Fruit fly (Drosophila melanogaster) whole organism, embryonic: ENCODE results near the gene CG4000.

Source experiments
- Atf3 ChIP-seq: fragments of 200-800 bp; sonication (Bioruptor generic); optimal IDR thresholded peaks from 3 replicates; lab custom pipeline; 2016; ENCODE audit warnings: missing biosample characterization, missing genetic modification characterization
- Bdp1 ChIP-seq: fragments of 200-800 bp; sonication (Bioruptor generic); optimal IDR thresholded peaks from 3 replicates; lab custom pipeline; 2016; ENCODE audit warnings: missing biosample characterization, missing genetic modification characterization
- Blimp-1 ChIP-seq: fragments of 200-800 bp; sonication (Bioruptor generic); optimal IDR thresholded peaks from 3 replicates; lab custom pipeline; 2018; ENCODE audit warnings: missing biosample characterization, missing genetic modification characterization, mild to moderate bottlenecking, moderate library complexity, missing genetic modification reagents
- CG10462 ChIP-seq: fragments of 200-800 bp; sonication (Bioruptor generic); optimal IDR thresholded peaks from 2 replicates; lab custom pipeline; 2016; ENCODE audit warnings: missing biosample characterization, missing genetic modification characterization
- CG10543 ChIP-seq: fragments of 200-800 bp; sonication (Bioruptor generic); optimal IDR thresholded peaks from 3 replicates; lab custom pipeline; 2017; ENCODE audit warnings: missing biosample characterization, mild to moderate bottlenecking, missing genetic modification characterization, moderate library complexity
- CG11723 ChIP-seq: fragments of 200-800 bp; sonication (Bioruptor generic); optimal IDR thresholded peaks from 2 replicates; lab custom pipeline; 2017; ENCODE audit warnings: missing biosample characterization, mild to moderate bottlenecking, missing genetic modification characterization
- CG12659 ChIP-seq: fragments of 200-800 bp; sonication (Bioruptor generic); optimal IDR thresholded peaks from 3 replicates; lab custom pipeline; 2017; ENCODE audit warnings: mild to moderate bottlenecking, missing biosample characterization, missing genetic modification reagents, missing genetic modification characterization
- CG1647 ChIP-seq: fragments of 200-800 bp; sonication (Bioruptor generic); optimal IDR thresholded peaks from 3 replicates; lab custom pipeline; 2016; ENCODE audit warnings: missing biosample characterization, missing genetic modification characterization
- CG17385 ChIP-seq: fragments of 200-800 bp; sonication (Bioruptor generic); optimal IDR thresholded peaks from 3 replicates; lab custom pipeline; 2018; ENCODE audit warnings: missing biosample characterization, mild to moderate bottlenecking, missing genetic modification characterization
- CG17802 ChIP-seq: fragments of 200-800 bp; sonication (Bioruptor generic); optimal IDR thresholded peaks from 2 replicates; lab custom pipeline; 2018; ENCODE audit warnings: missing biosample characterization, mild to moderate bottlenecking, missing genetic modification characterization, moderate library complexity
- CG2875 ChIP-seq: fragments of 200-800 bp; sonication (Bioruptor generic); optimal IDR thresholded peaks from 2 replicates; lab custom pipeline; 2017; ENCODE audit warnings: missing biosample characterization, mild to moderate bottlenecking, missing genetic modification characterization, missing genetic modification reagents
- CG32532 ChIP-seq: fragments of 200-800 bp; sonication (Bioruptor generic); IDR thresholded peaks from 2 replicates; pipeline ENCODE4 v1.3.6; 2022; ENCODE audit warnings: missing biosample characterization, missing genetic modification characterization
- CG33557 ChIP-seq: fragments of 200-800 bp; sonication (Bioruptor generic); optimal IDR thresholded peaks from 2 replicates; lab custom pipeline; 2019; ENCODE audit warnings: missing biosample characterization, mild to moderate bottlenecking, missing genetic modification characterization, moderate library complexity
- CG3407 ChIP-seq: fragments of 200-800 bp; sonication (Bioruptor generic); optimal IDR thresholded peaks from 2 replicates; lab custom pipeline; 2018; ENCODE audit warnings: missing biosample characterization, mild to moderate bottlenecking, missing genetic modification characterization
- CG3726 ChIP-seq: fragments of 200-800 bp; sonication (Bioruptor generic); IDR thresholded peaks from 3 replicates; pipeline ENCODE4, ENCODE4 v1.3.6; 2022; ENCODE audit warnings: missing biosample characterization, missing genetic modification characterization
- CG4360 ChIP-seq: fragments of 200-800 bp; sonication (Bioruptor generic); IDR thresholded peaks from 2 replicates; pipeline ENCODE4 v1.3.6; 2022; ENCODE audit warnings: missing biosample characterization, missing genetic modification characterization
- CG4730 ChIP-seq: fragments of 200-800 bp; sonication (Bioruptor generic); IDR thresholded peaks from 2 replicates; pipeline ENCODE4 v1.3.6; 2022; ENCODE audit warnings: missing biosample characterization, missing genetic modification characterization
- CG5180 ChIP-seq: fragments of 200-800 bp; sonication (Bioruptor generic); optimal IDR thresholded peaks from 3 replicates; lab custom pipeline; 2017; ENCODE audit warnings: missing biosample characterization, missing genetic modification characterization, mild to moderate bottlenecking, moderate library complexity, missing genetic modification reagents
- CG6175 ChIP-seq: fragments of 200-800 bp; sonication (Bioruptor generic); IDR thresholded peaks from 3 replicates; pipeline ENCODE4 v1.3.6; 2022; ENCODE audit warnings: missing biosample characterization, missing genetic modification characterization
- CG6254 ChIP-seq: fragments of 200-800 bp; sonication (Bioruptor generic); optimal IDR thresholded peaks from 3 replicates; lab custom pipeline; 2017; ENCODE audit warnings: mild to moderate bottlenecking, missing biosample characterization, missing genetic modification reagents, missing genetic modification characterization
- CG6654 ChIP-seq: fragments of 200-800 bp; sonication (Bioruptor generic); optimal IDR thresholded peaks from 2 replicates; lab custom pipeline; 2017; ENCODE audit warnings: missing biosample characterization, mild to moderate bottlenecking, missing genetic modification characterization
- CG7963 ChIP-seq: fragments of 200-800 bp; sonication (Bioruptor generic); IDR thresholded peaks from 3 replicates; pipeline ENCODE4 v1.3.6; 2022; ENCODE audit warnings: missing biosample characterization, missing genetic modification characterization; ENCODE audit not compliant: partially characterized antibody
- CG8359 ChIP-seq: fragments of 200-800 bp; sonication (Bioruptor generic); optimal IDR thresholded peaks from 2 replicates; lab custom pipeline; 2017; ENCODE audit warnings: missing biosample characterization, mild to moderate bottlenecking, missing genetic modification characterization, borderline replicate concordance
- CG9437 ChIP-seq: fragments of 200-800 bp; sonication (Bioruptor generic); optimal IDR thresholded peaks from 2 replicates; lab custom pipeline; 2018; ENCODE audit warnings: missing biosample characterization, mild to moderate bottlenecking, missing genetic modification characterization
- Camta ChIP-seq: fragments of 200-800 bp; sonication (Bioruptor generic); optimal IDR thresholded peaks from 2 replicates; lab custom pipeline; 2016; ENCODE audit warnings: missing biosample characterization, missing genetic modification characterization
- Dp ChIP-seq: fragments of 200-800 bp; sonication (Bioruptor generic); optimal IDR thresholded peaks from 2 replicates; lab custom pipeline; 2018; ENCODE audit warnings: missing biosample characterization, mild to moderate bottlenecking, missing genetic modification characterization, moderate library complexity
- Drgx ChIP-seq: fragments of 200-800 bp; sonication (Bioruptor generic); IDR thresholded peaks from 2 replicates; pipeline ENCODE4 v1.3.6; 2022; ENCODE audit warnings: missing biosample characterization, missing genetic modification characterization
- Hmr ChIP-seq: fragments of 200-800 bp; sonication (Bioruptor generic); optimal IDR thresholded peaks from 3 replicates; lab custom pipeline; 2017; ENCODE audit warnings: mild to moderate bottlenecking, missing biosample characterization, missing genetic modification reagents, missing genetic modification characterization
- Hr39 ChIP-seq: fragments of >200 bp; optimal IDR thresholded peaks from 2 replicates; lab custom pipeline; 2017
- MBD-R2 ChIP-seq: fragments of 200-800 bp; sonication (Bioruptor generic); IDR thresholded peaks from 2 replicates; pipeline ENCODE4 v1.3.6; 2022; ENCODE audit warnings: missing biosample characterization, missing genetic modification characterization
- Mes4 ChIP-seq: fragments of 200-800 bp; sonication (Bioruptor generic); optimal IDR thresholded peaks from 2 replicates; lab custom pipeline; 2016; ENCODE audit warnings: missing biosample characterization, missing genetic modification characterization
- Neu2 ChIP-seq: fragments of 200-800 bp; sonication (Bioruptor generic); optimal IDR thresholded peaks from 3 replicates; lab custom pipeline; 2016; ENCODE audit warnings: missing biosample characterization, missing genetic modification characterization, borderline replicate concordance
- Opbp ChIP-seq: fragments of 200-800 bp; sonication (Bioruptor generic); IDR thresholded peaks from 3 replicates; pipeline ENCODE4 v1.3.6; 2022; ENCODE audit warnings: missing biosample characterization, missing genetic modification characterization; ENCODE audit not compliant: partially characterized antibody
- Sry-δ ChIP-seq: fragments of 200-800 bp; sonication (Bioruptor generic); optimal IDR thresholded peaks from 2 replicates; lab custom pipeline; 2016; ENCODE audit warnings: missing biosample characterization, missing genetic modification characterization
- YL-1 ChIP-seq: fragments of 200-800 bp; sonication (Bioruptor generic); optimal IDR thresholded peaks from 3 replicates; lab custom pipeline; 2017; ENCODE audit warnings: missing biosample characterization, mild to moderate bottlenecking, missing genetic modification characterization
- ash1 ChIP-seq: fragments of 200-800 bp; sonication (Bioruptor generic); optimal IDR thresholded peaks from 2 replicates; lab custom pipeline; 2018; ENCODE audit warnings: missing biosample characterization, mild to moderate bottlenecking, missing genetic modification characterization
- cad ChIP-seq: fragments of >200 bp; optimal IDR thresholded peaks from 2 replicates; lab custom pipeline; 2017; ENCODE audit warnings: missing biosample characterization, missing genetic modification characterization
- eyg ChIP-seq: fragments of 200-800 bp; sonication (Bioruptor generic); optimal IDR thresholded peaks from 3 replicates; lab custom pipeline; 2016; ENCODE audit warnings: missing biosample characterization, missing genetic modification characterization
- inv ChIP-seq: fragments of 200-800 bp; sonication (Bioruptor generic); IDR thresholded peaks from 2 replicates; pipeline ENCODE4 v1.3.6; 2022; ENCODE audit warnings: missing biosample characterization, missing genetic modification characterization; ENCODE audit not compliant: partially characterized antibody
- kah ChIP-seq: fragments of 200-800 bp; sonication (Bioruptor generic); optimal IDR thresholded peaks from 2 replicates; lab custom pipeline; 2018; ENCODE audit warnings: missing biosample characterization, mild to moderate bottlenecking, missing genetic modification characterization
- lab ChIP-seq: fragments of 200-800 bp; sonication (Bioruptor generic); optimal IDR thresholded peaks from 3 replicates; lab custom pipeline; 2017; ENCODE audit warnings: missing biosample characterization, missing genetic modification characterization, mild to moderate bottlenecking, moderate library complexity, missing genetic modification reagents
- lbe ChIP-seq: fragments of 200-800 bp; sonication (Bioruptor generic); optimal IDR thresholded peaks from 2 replicates; lab custom pipeline; 2016; ENCODE audit warnings: missing biosample characterization, mild to moderate bottlenecking, missing genetic modification characterization
- maf-S ChIP-seq: fragments of 200-800 bp; sonication (Bioruptor generic); optimal IDR thresholded peaks from 2 replicates; lab custom pipeline; 2016; ENCODE audit warnings: missing biosample characterization, missing genetic modification characterization
- org-1 ChIP-seq: fragments of 200-800 bp; sonication (Bioruptor generic); optimal IDR thresholded peaks from 2 replicates; lab custom pipeline; 2017; ENCODE audit warnings: missing biosample characterization, missing genetic modification characterization
- pros ChIP-seq: fragments of 200-800 bp; sonication (Bioruptor generic); optimal IDR thresholded peaks from 3 replicates; lab custom pipeline; 2019; ENCODE audit warnings: missing biosample characterization, mild to moderate bottlenecking, missing genetic modification characterization, moderate library complexity
- row ChIP-seq: fragments of 200-800 bp; sonication (Bioruptor generic); IDR thresholded peaks from 3 replicates; pipeline ENCODE4 v1.3.6; 2022; ENCODE audit warnings: missing biosample characterization, missing genetic modification characterization
- tio ChIP-seq: fragments of 200-800 bp; sonication (Bioruptor generic); optimal IDR thresholded peaks from 2 replicates; lab custom pipeline; 2017; ENCODE audit warnings: missing biosample characterization, missing genetic modification characterization, inconsistent platforms
- vvl ChIP-seq: fragments of 200-800 bp; sonication (Bioruptor generic); IDR thresholded peaks from 2 replicates; pipeline ENCODE4 v1.3.6; 2022; ENCODE audit warnings: missing biosample characterization, missing genetic modification characterization
- wek ChIP-seq: fragments of 200-800 bp; sonication (Bioruptor generic); optimal IDR thresholded peaks from 3 replicates; lab custom pipeline; 2018; ENCODE audit warnings: missing biosample characterization, mild to moderate bottlenecking, missing genetic modification characterization, moderate library complexity
- wor ChIP-seq: fragments of 200-800 bp; sonication (Bioruptor generic); IDR thresholded peaks from 2 replicates; pipeline ENCODE4 v1.3.6; 2022; ENCODE audit warnings: missing biosample characterization, missing genetic modification characterization
- zen2 ChIP-seq: fragments of 200-800 bp; sonication (Bioruptor generic); IDR thresholded peaks from 3 replicates; pipeline ENCODE4 v1.3.6; 2022; ENCODE audit warnings: missing biosample characterization, missing genetic modification characterization; ENCODE audit not compliant: partially characterized antibody

The CG4000 gene

DNA sequence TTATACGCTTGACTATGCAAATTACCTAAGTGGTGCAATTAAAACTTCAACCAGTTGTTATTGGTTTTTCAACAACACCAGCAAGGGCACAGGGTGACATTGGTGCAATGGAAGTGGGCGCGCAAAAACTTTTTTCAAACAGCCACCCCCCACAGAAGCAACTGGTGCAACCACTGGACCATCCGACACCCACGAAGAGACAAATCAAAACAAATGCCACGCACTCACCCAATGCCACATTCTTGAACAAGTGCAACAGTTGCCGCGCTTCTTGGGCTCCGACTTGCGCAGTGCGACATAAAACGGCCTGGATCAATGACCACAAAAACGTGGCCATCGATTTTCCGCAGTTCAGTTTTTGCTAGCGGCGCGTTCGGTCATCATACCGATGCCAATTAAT, 41.4 kb downstream of the CG4000 start (continued):
- no peak for TF ChIP-seq CG10462 (GFP tag; lab: Kevin White, UChicago)
- no peak for TF ChIP-seq CG9437 (GFP tag; lab: Kevin White, UChicago)
- TF ChIP-seq ash1 (GFP tag; lab: Kevin White, UChicago): no peak
- no peak for TF ChIP-seq Atf3 (GFP tag; lab: Kevin White, UChicago)
- no peak for TF ChIP-seq Blimp-1 (GFP tag; lab: Kevin White, UChicago)
- no peak for TF ChIP-seq zen2
- no peak for TF ChIP-seq maf-S (GFP tag; lab: Kevin White, UChicago)
- TF ChIP-seq CG7963 (GFP tag; lab: Robert Waterston, UW): 0 out of 3 replicates have a peak, but pooled peaks have one; percentile 37
- peak; percentile 34 for TF ChIP-seq kah (GFP tag; lab: Kevin White, UChicago)
- TF ChIP-seq CG17802 (tag; lab: Kevin White, UChicago): no peak
- no peak for TF ChIP-seq CG33557 (GFP tag; lab: Kevin White, UChicago)
- TF ChIP-seq CG6175: no peak
- TF ChIP-seq CG6654 (GFP tag; lab: Kevin White, UChicago): no peak
- TF ChIP-seq CG32532 (GFP tag; lab: Robert Waterston, UW): peak; percentile 46; the same call in 1 of the 2 replicates
- 0 out of 2 replicates have a peak, but pooled peaks have one; percentile 9 for TF ChIP-seq CG4360
- TF ChIP-seq CG6254 (GFP tag; lab: Kevin White, UChicago): peak; percentile 100
- peak; percentile 49 for TF ChIP-seq YL-1 (GFP tag; lab: Kevin White, UChicago)
- no peak for TF ChIP-seq CG5180 (GFP tag; lab: Kevin White, UChicago)
- TF ChIP-seq row (GFP tag; lab: Robert Waterston, UW): no peak
- TF ChIP-seq CG3407 (GFP tag; lab: Kevin White, UChicago): no peak
- no peak for TF ChIP-seq CG11723 (GFP tag; lab: Kevin White, UChicago)
- no peak for TF ChIP-seq CG4730 (GFP tag; lab: Robert Waterston, UW)
- no peak for TF ChIP-seq Drgx (GFP tag; lab: Robert Waterston, UW)
- no peak for TF ChIP-seq inv (GFP tag; lab: Robert Waterston, UW)
- TF ChIP-seq MBD-R2: peak; percentile 41; the same call in 1 of the 2 replicates
- TF ChIP-seq CG2875 (GFP tag; lab: Kevin White, UChicago): no peak
- TF ChIP-seq wek (GFP tag; lab: Kevin White, UChicago): no peak
- no peak for TF ChIP-seq Hr39 (lab: Kevin White, UChicago)
- no peak for TF ChIP-seq Camta
- no peak for TF ChIP-seq lab
- no peak for TF ChIP-seq Neu2
- no peak for TF ChIP-seq CG10543 (GFP tag; lab: Kevin White, UChicago)
- no peak for TF ChIP-seq CG12659 (GFP tag; lab: Kevin White, UChicago)
- peak; percentile 5 for TF ChIP-seq eyg (GFP tag; lab: Kevin White, UChicago)
- no peak for TF ChIP-seq tio (GFP tag; lab: Kevin White, UChicago)
- peak; percentile 87 for TF ChIP-seq Dp (GFP tag; lab: Kevin White, UChicago)
- TF ChIP-seq CG1647 (GFP tag; lab: Kevin White, UChicago): no peak
- TF ChIP-seq lbe (GFP tag; lab: Kevin White, UChicago): no peak
- no peak for TF ChIP-seq cad
- no peak for TF ChIP-seq org-1 (GFP tag; lab: Kevin White, UChicago)
- no peak for TF ChIP-seq CG8359 (GFP tag; lab: Kevin White, UChicago)
- TF ChIP-seq Mes4: no peak
- 0 out of 3 replicates have a peak, but pooled peaks have one; percentile 26 for TF ChIP-seq Opbp
- TF ChIP-seq Bdp1: no peak
- TF ChIP-seq vvl: peak; percentile 8; the same call in 1 of the 2 replicates
- no peak for TF ChIP-seq wor (GFP tag; lab: Robert Waterston, UW)
- no peak for TF ChIP-seq Hmr
- TF ChIP-seq CG17385 (GFP tag; lab: Kevin White, UChicago): no peak
- no peak for TF ChIP-seq pros
- TF ChIP-seq Sry-δ (GFP tag; lab: Kevin White, UChicago): no peak
- TF ChIP-seq CG3726 (GFP tag; lab: Robert Waterston, UW): no peak
